Worm (Caenorhabditis elegans) whole organism, L2 larva: Measurements from ENCODE around the gene srh-181.
"Not testable (repeated sequence)": the region's sequence is repeated elsewhere in the genome, so short reads cannot be mapped to it uniquely, and the experiment has no call there.

Experiments used
- C34F6.9 ChIP-seq: fragments of 150-350 bp; optimal IDR thresholded peaks from 2 replicates; lab custom pipeline; 2014; ENCODE audit warnings: missing biosample characterization, missing genetic modification characterization
- F13H6.1 ChIP-seq: sonication (generic microtip); optimal IDR thresholded peaks from 2 replicates; lab custom pipeline; 2016; ENCODE audit warnings: missing genetic modification characterization, missing compliant biosample characterization
- Y55F3AM.14 ChIP-seq: fragments of 200-800 bp; sonication (Bioruptor generic); optimal IDR thresholded peaks from 2 replicates; lab custom pipeline; 2018; ENCODE audit warnings: mild to moderate bottlenecking, missing genetic modification characterization, missing compliant biosample characterization
- ZK546.5 ChIP-seq: sonication (generic microtip); optimal IDR thresholded peaks from 2 replicates; lab custom pipeline; 2017; ENCODE audit warnings: missing biosample characterization, missing genetic modification characterization
- aly-2 ChIP-seq: fragments of 150-350 bp; optimal IDR thresholded peaks from 2 replicates; lab custom pipeline; 2014; ENCODE audit warnings: missing biosample characterization, missing genetic modification characterization
- ama-1 ChIP-seq: fragments of 150-350 bp; optimal IDR thresholded peaks from 2 replicates; lab custom pipeline; 2018; ENCODE audit warnings: inconsistent platforms
- blmp-1 ChIP-seq: sonication (generic microtip); optimal IDR thresholded peaks from 2 replicates; lab custom pipeline; 2017; ENCODE audit warnings: missing genetic modification characterization, mild to moderate bottlenecking, missing compliant biosample characterization, antibody characterized with exemption, moderate library complexity; ENCODE audit not compliant: insufficient read depth
- ceh-16 ChIP-seq: fragments of 150-350 bp; optimal IDR thresholded peaks from 2 replicates; lab custom pipeline; 2014; ENCODE audit warnings: missing biosample characterization, missing genetic modification characterization
- crh-2 ChIP-seq: sonication (generic microtip); optimal IDR thresholded peaks from 2 replicates; lab custom pipeline; 2017; ENCODE audit warnings: missing biosample characterization, missing genetic modification characterization
- dmd-4 ChIP-seq: sonication (generic microtip); optimal IDR thresholded peaks from 2 replicates; lab custom pipeline; 2017; ENCODE audit warnings: missing biosample characterization, missing genetic modification characterization
- egl-27 ChIP-seq: sonication (generic microtip); optimal IDR thresholded peaks from 3 replicates; lab custom pipeline; 2017; ENCODE audit warnings: missing biosample characterization, missing genetic modification reagents, missing genetic modification characterization
- elt-1 ChIP-seq: fragments of 150-350 bp; optimal IDR thresholded peaks from 2 replicates; lab custom pipeline; 2014; ENCODE audit warnings: missing biosample characterization, missing genetic modification characterization
- gmeb-1 ChIP-seq: fragments of 150-350 bp; optimal IDR thresholded peaks from 2 replicates; lab custom pipeline; 2014; ENCODE audit warnings: missing biosample characterization, missing genetic modification characterization
- lin-11 ChIP-seq: fragments of 150-350 bp; sonication (generic microtip); optimal IDR thresholded peaks from 2 replicates; lab custom pipeline; 2014; ENCODE audit warnings: missing biosample characterization, missing genetic modification characterization, inconsistent platforms, mixed read lengths
- lin-13 ChIP-seq: fragments of 150-350 bp; optimal IDR thresholded peaks from 2 replicates; lab custom pipeline; 2014; ENCODE audit warnings: missing biosample characterization, missing genetic modification reagents, missing genetic modification characterization
- lin-39 ChIP-seq: fragments of 150-350 bp; optimal IDR thresholded peaks from 2 replicates; lab custom pipeline; 2014; ENCODE audit warnings: missing biosample characterization, missing genetic modification reagents, missing genetic modification characterization
- lsy-2 ChIP-seq, 2 experiments: fragments of 150-350 bp in 1 of 2; sonication (generic microtip) in 1 of 2; optimal IDR thresholded peaks; 2 replicates each; lab custom pipeline; 2014 to 2017; ENCODE audit warnings: missing biosample characterization in 2 of 2, missing genetic modification characterization in 2 of 2
- mab-5 ChIP-seq: fragments of 150-350 bp; optimal IDR thresholded peaks from 2 replicates; lab custom pipeline; 2014; ENCODE audit warnings: missing biosample characterization, missing genetic modification characterization
- mdl-1 ChIP-seq, 2 experiments: fragments of 150-350 bp in 1 of 2; sonication (generic microtip) in 1 of 2; optimal IDR thresholded peaks; 2 replicates each; lab custom pipeline; 2017; ENCODE audit warnings: missing biosample characterization in 2 of 2, missing genetic modification characterization in 2 of 2
- nhr-10 ChIP-seq: sonication (generic microtip); optimal IDR thresholded peaks from 2 replicates; lab custom pipeline; 2017; ENCODE audit warnings: missing biosample characterization, missing genetic modification characterization
- nhr-11 ChIP-seq: fragments of 150-350 bp; optimal IDR thresholded peaks from 2 replicates; lab custom pipeline; 2014; ENCODE audit warnings: missing biosample characterization, missing genetic modification characterization
- nhr-12 ChIP-seq: fragments of 150-350 bp; optimal IDR thresholded peaks from 2 replicates; lab custom pipeline; 2014; ENCODE audit warnings: missing biosample characterization, missing genetic modification characterization
- nhr-129 ChIP-seq: fragments of 150-350 bp; optimal IDR thresholded peaks from 2 replicates; lab custom pipeline; 2014; ENCODE audit warnings: missing biosample characterization, missing genetic modification characterization
- nhr-21 ChIP-seq: fragments of 150-350 bp; optimal IDR thresholded peaks from 2 replicates; lab custom pipeline; 2014; ENCODE audit warnings: missing biosample characterization, missing genetic modification characterization
- nhr-25 ChIP-seq: fragments of 150-350 bp; sonication (generic microtip); optimal IDR thresholded peaks from 3 replicates; lab custom pipeline; 2014; ENCODE audit warnings: missing biosample characterization, missing genetic modification characterization
- nhr-77 ChIP-seq: fragments of 150-350 bp; optimal IDR thresholded peaks from 2 replicates; lab custom pipeline; 2014; ENCODE audit warnings: missing biosample characterization, missing genetic modification characterization
- sem-4 ChIP-seq: fragments of 150-350 bp; optimal IDR thresholded peaks from 2 replicates; lab custom pipeline; 2014; ENCODE audit warnings: missing biosample characterization, missing genetic modification reagents, missing genetic modification characterization
- skn-1 ChIP-seq: sonication (generic microtip); optimal IDR thresholded peaks from 2 replicates; lab custom pipeline; 2017; ENCODE audit warnings: missing biosample characterization, missing genetic modification characterization
- sma-3 ChIP-seq: sonication (generic microtip); optimal IDR thresholded peaks from 2 replicates; lab custom pipeline; 2016; ENCODE audit warnings: missing genetic modification reagents, missing genetic modification characterization, missing compliant biosample characterization
- sma-9 ChIP-seq, 2 experiments: fragments of 150-350 bp in 1 of 2; sonication (generic microtip) in 1 of 2; optimal IDR thresholded peaks; 2 replicates each; lab custom pipeline; 2014 to 2016; ENCODE audit warnings: missing genetic modification characterization in 2 of 2, mild to moderate bottlenecking in 1 of 2, missing biosample characterization in 1 of 2, missing compliant biosample characterization in 1 of 2, missing genetic modification reagents in 1 of 2, moderate library complexity in 1 of 2
- snpc-4 ChIP-seq: fragments of 150-350 bp; optimal IDR thresholded peaks from 2 replicates; lab custom pipeline; 2014; ENCODE audit warnings: missing biosample characterization, missing genetic modification characterization
- unc-39 ChIP-seq: fragments of 150-350 bp; optimal IDR thresholded peaks from 2 replicates; lab custom pipeline; 2014; ENCODE audit warnings: missing biosample characterization, missing genetic modification characterization
- unc-62 ChIP-seq: fragments of 150-350 bp; optimal IDR thresholded peaks from 2 replicates; lab custom pipeline; 2014; ENCODE audit warnings: missing biosample characterization, missing genetic modification reagents, missing genetic modification characterization
- zag-1 ChIP-seq: fragments of 150-350 bp; optimal IDR thresholded peaks from 2 replicates; lab custom pipeline; 2014; ENCODE audit warnings: missing biosample characterization, missing genetic modification characterization
- ztf-1 ChIP-seq: fragments of 200-800 bp; sonication (Bioruptor generic); conservative IDR thresholded peaks from 2 replicates; pipeline ENCODE4 v1.3.6; 2022; ENCODE audit warnings: missing genetic modification characterization, missing compliant biosample characterization
- ztf-4 ChIP-seq: fragments of 150-350 bp; optimal IDR thresholded peaks from 2 replicates; lab custom pipeline; 2014; ENCODE audit warnings: missing biosample characterization, missing genetic modification characterization

srh-181 gene

DNA sequence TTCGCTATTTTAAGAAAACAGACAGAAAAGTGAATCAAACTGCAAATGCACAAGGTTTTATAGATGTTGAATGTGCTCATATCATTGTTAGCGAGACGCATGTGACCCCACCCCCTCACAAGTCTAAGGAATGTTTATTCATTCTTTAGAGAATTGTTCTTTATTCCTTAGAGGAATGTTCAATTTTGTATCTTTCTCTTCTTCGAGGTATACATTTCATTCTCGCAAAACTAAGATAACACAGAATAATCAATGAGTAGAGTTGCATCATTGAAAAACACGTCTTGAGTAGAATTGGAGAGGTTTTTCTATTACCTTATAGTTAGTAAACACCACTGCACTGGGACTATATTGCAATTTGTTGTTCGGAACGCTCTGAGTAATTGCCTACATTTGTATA is 39.4 kb upstream of the srh-181 start, which contains the start of gene ZK262.20:
Gene ZK262.20 (minus strand): TSS at position 101 of the 400 bp plus-strand sequence.
- no peak for TF ChIP-seq nhr-77
- TF ChIP-seq mdl-1 (tag; optimal IDR thresholded peaks at IDR 0.05; lab: Kevin White, UChicago): no peak
- TF ChIP-seq nhr-11: no peak
- TF ChIP-seq sem-4 (tag; lab: Kevin White, UChicago): no peak
- TF ChIP-seq sma-3 (GFP tag; lab: Kevin White, UChicago): no peak
- TF ChIP-seq ZK546.5 (tag; lab: Kevin White, UChicago): no peak
- TF ChIP-seq Y55F3AM.14 (GFP tag; lab: Kevin White, UChicago): no peak
- no peak for TF ChIP-seq C34F6.9 (tag; lab: Kevin White, UChicago)
- TF ChIP-seq egl-27 (tag; lab: Kevin White, UChicago): no peak
- TF ChIP-seq nhr-129 (tag; lab: Kevin White, UChicago): no peak
- no peak for TF ChIP-seq ztf-4
- TF ChIP-seq snpc-4 (tag; lab: Kevin White, UChicago): no peak
- no peak for TF ChIP-seq unc-62 (GFP tag; lab: Kevin White, UChicago)
- no peak for TF ChIP-seq aly-2 (tag; lab: Kevin White, UChicago)
- TF ChIP-seq lin-11 (tag; lab: Kevin White, UChicago): no peak
- no peak for TF ChIP-seq nhr-10 (tag; lab: Kevin White, UChicago)
- no peak for TF ChIP-seq zag-1
- no peak for TF ChIP-seq dmd-4 (tag; lab: Kevin White, UChicago)
- no peak for TF ChIP-seq ama-1 (lab: Kevin White, UChicago)

DNA sequence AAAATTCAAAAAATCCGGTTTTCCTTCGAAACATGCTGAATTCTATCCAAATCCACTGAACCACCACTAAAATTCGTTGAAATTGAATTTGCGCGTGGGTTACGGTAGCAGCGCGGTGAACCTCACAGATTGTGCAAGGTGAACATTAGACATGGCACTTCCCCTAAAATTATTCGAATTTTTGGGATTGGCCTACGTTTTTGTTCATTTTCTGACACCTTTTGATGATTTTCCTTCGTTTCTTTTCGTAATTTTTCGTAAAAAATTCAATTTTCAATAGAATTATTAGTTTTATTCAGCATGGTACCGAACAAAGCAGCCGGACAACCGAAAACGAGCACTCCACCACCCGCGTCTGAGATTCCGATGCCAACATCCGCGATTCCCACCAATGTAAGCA is 36.2 kb upstream of the srh-181 start, which contains the start of gene ZK262.8:
Gene ZK262.8 (plus strand): TSS at position 301 of the 400 bp plus-strand sequence.
- TF ChIP-seq lsy-2 (tag; optimal IDR thresholded peaks at IDR 0.05; lab: Kevin White, UChicago): no peak
- TF ChIP-seq nhr-25 (tag; lab: Kevin White, UChicago): no peak
- no peak for TF ChIP-seq F13H6.1
- TF ChIP-seq sma-3 (GFP tag; lab: Kevin White, UChicago): no peak
- TF ChIP-seq snpc-4 (tag; lab: Kevin White, UChicago): no peak
- no peak for TF ChIP-seq ceh-16 (tag; lab: Kevin White, UChicago)
- TF ChIP-seq mdl-1 (tag; optimal IDR thresholded peaks at IDR 0.05; lab: Kevin White, UChicago): no peak
- TF ChIP-seq elt-1 (tag; lab: Kevin White, UChicago): no peak
- TF ChIP-seq ztf-1: no peak
- TF ChIP-seq dmd-4 (tag; lab: Kevin White, UChicago): no peak
- no peak for TF ChIP-seq lin-39 (tag; lab: Kevin White, UChicago)
- no peak for TF ChIP-seq Y55F3AM.14 (GFP tag; lab: Kevin White, UChicago)
- no peak for TF ChIP-seq nhr-11
- no peak for TF ChIP-seq skn-1 (tag; lab: Kevin White, UChicago)
- no peak for TF ChIP-seq C34F6.9 (tag; lab: Kevin White, UChicago)
- TF ChIP-seq nhr-12 (tag; lab: Kevin White, UChicago): no peak
- TF ChIP-seq ZK546.5 (tag; lab: Kevin White, UChicago): no peak

DNA sequence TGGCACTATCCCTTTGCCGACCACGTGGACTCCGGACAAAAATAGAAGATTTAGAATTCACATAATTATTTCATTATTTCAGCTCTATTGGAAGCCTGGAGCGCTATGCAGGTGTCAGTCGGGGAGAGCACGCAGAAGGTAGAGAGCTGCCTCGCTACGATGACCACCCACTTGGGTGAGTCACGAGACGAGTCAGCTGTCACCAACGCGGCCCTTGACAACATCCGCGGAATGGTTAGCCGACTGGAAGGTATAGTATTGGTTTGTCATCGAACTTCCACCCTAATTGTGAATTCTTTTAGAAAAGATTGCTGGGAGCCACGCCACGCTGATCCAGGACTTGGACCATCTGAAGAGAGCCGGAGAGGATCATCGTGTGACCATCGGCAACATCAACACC is 34.9 kb upstream of the srh-181 start, which contains the start of gene ZK262.9:
Gene ZK262.9 (plus strand): TSS at position 301 of the 400 bp plus-strand sequence.
- not testable (repeated sequence) for TF ChIP-seq sma-9 (GFP tag; optimal IDR thresholded peaks at IDR 0.05; lab: Kevin White, UChicago); sma-9 (tag; optimal IDR thresholded peaks at IDR 0.05; lab: Kevin White, UChicago); nhr-10 (tag; lab: Kevin White, UChicago); skn-1 (tag; lab: Kevin White, UChicago)

DNA sequence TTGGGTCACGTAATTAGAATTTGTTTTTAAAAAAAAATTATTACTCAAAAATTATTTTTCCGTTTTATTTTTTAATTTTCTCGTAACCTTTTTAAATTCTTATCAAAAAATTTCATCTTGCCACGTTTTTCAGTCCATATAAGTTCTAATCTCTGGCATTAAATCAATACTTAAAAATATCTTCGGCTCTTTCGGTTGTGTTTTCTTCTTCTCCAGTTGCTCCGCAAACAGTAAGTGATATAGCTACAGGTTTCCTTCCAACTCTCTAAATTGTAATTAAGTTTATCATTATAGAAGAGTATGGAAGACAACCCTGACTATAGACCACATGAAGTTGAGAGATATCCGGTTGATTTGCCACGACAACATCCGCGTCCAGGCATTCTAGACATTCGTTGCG is 30.2 kb upstream of the srh-181 start, which contains the start of gene ZK228.1:
Gene ZK228.1 (plus strand): TSS at position 301 of the 400 bp plus-strand sequence.
- TF ChIP-seq crh-2 (tag; lab: Kevin White, UChicago) (no peak), mdl-1 (tag; optimal IDR thresholded peaks at IDR 0.05; lab: Kevin White, UChicago) (no peak), mab-5 (tag; lab: Kevin White, UChicago) (no peak), gmeb-1 (no peak)
- TF ChIP-seq, all 48 proteins: peak for 0

- TF ChIP-seq sma-9 (GFP tag; optimal IDR thresholded peaks at IDR 0.05; lab: Kevin White, UChicago) (no peak), sma-9 (tag; optimal IDR thresholded peaks at IDR 0.05; lab: Kevin White, UChicago) (no peak), mdl-1 (tag; optimal IDR thresholded peaks at IDR 0.05; lab: Kevin White, UChicago) (no peak), elt-1 (tag; lab: Kevin White, UChicago) (no peak), nhr-77 (no peak), nhr-21 (tag; lab: Kevin White, UChicago) (no peak), gmeb-1 (no peak), ZK546.5 (tag; lab: Kevin White, UChicago) (no peak), zag-1 (no peak), nhr-11 (no peak), dmd-4 (tag; lab: Kevin White, UChicago) (no peak), unc-39 (tag; lab: Kevin White, UChicago) (no peak), snpc-4 (tag; lab: Kevin White, UChicago) (no peak), lin-13 (GFP tag; lab: Kevin White, UChicago) (no peak), lin-39 (tag; lab: Kevin White, UChicago) (no peak), mab-5 (tag; lab: Kevin White, UChicago) (no peak), blmp-1 (no peak)
- TF ChIP-seq, all 48 proteins: peak for 0
Measured at ce11 chrV:18456574-18456973, 17.7 kb upstream of the srh-181 start, which contains the start of gene ZK228.10. Gene ZK228.10, plus strand, starts transcription at chrV:18456874.
